Fruit fly (Drosophila melanogaster) whole organism, embryonic: ENCODE measurements around the gene CG3224.

Experiments
- Abd-B ChIP-seq: fragments of 200-800 bp; sonication (Bioruptor generic); optimal IDR thresholded peaks from 2 replicates; lab custom pipeline; 2018; ENCODE audit warnings: missing biosample characterization, mild to moderate bottlenecking, missing genetic modification characterization, moderate library complexity
- Atf6 ChIP-seq: fragments of 200-800 bp; sonication (Bioruptor generic); IDR thresholded peaks from 2 replicates; pipeline ENCODE4 v1.3.6; 2022; ENCODE audit warnings: missing biosample characterization, missing genetic modification characterization
- CG10147 ChIP-seq: fragments of 200-800 bp; sonication (Bioruptor generic); optimal IDR thresholded peaks from 2 replicates; lab custom pipeline; 2019; ENCODE audit warnings: missing biosample characterization, mild to moderate bottlenecking, missing genetic modification characterization, moderate library complexity
- CG10267 ChIP-seq: fragments of 200-800 bp; sonication (Bioruptor generic); optimal IDR thresholded peaks from 2 replicates; lab custom pipeline; 2018; ENCODE audit warnings: missing biosample characterization, mild to moderate bottlenecking, missing genetic modification characterization, moderate library complexity
- CG10321 ChIP-seq: fragments of 200-800 bp; sonication (Bioruptor generic); IDR thresholded peaks from 2 replicates; pipeline ENCODE4 v1.3.6; 2022; ENCODE audit warnings: missing biosample characterization, missing genetic modification characterization
- CG11723 ChIP-seq: fragments of 200-800 bp; sonication (Bioruptor generic); optimal IDR thresholded peaks from 2 replicates; lab custom pipeline; 2017; ENCODE audit warnings: missing biosample characterization, mild to moderate bottlenecking, missing genetic modification characterization
- CG12659 ChIP-seq: fragments of 200-800 bp; sonication (Bioruptor generic); optimal IDR thresholded peaks from 3 replicates; lab custom pipeline; 2017; ENCODE audit warnings: mild to moderate bottlenecking, missing biosample characterization, missing genetic modification reagents, missing genetic modification characterization
- CG13287 ChIP-seq: fragments of 200-800 bp; sonication (Bioruptor generic); IDR thresholded peaks from 2 replicates; pipeline ENCODE4 v1.3.6; 2022; ENCODE audit warnings: missing biosample characterization, missing genetic modification characterization; ENCODE audit not compliant: partially characterized antibody
- CG14014 ChIP-seq: fragments of 200-800 bp; sonication (Bioruptor generic); IDR thresholded peaks from 2 replicates; pipeline ENCODE4 v1.3.6; 2022; ENCODE audit warnings: missing biosample characterization, missing genetic modification characterization
- CG1647 ChIP-seq: fragments of 200-800 bp; sonication (Bioruptor generic); optimal IDR thresholded peaks from 3 replicates; lab custom pipeline; 2016; ENCODE audit warnings: missing biosample characterization, missing genetic modification characterization
- CG2712 ChIP-seq: fragments of 200-800 bp; optimal IDR thresholded peaks from 3 replicates; lab custom pipeline; 2019; ENCODE audit warnings: missing biosample characterization, mild to moderate bottlenecking, missing genetic modification characterization, moderate library complexity
- CG31388 ChIP-seq: fragments of 200-800 bp; sonication (Bioruptor generic); optimal IDR thresholded peaks from 2 replicates; lab custom pipeline; 2016; ENCODE audit warnings: missing biosample characterization, missing genetic modification characterization
- CG3847 ChIP-seq: fragments of 200-800 bp; sonication (Bioruptor generic); IDR thresholded peaks from 2 replicates; pipeline ENCODE4 v1.3.6; 2022; ENCODE audit warnings: missing biosample characterization, missing genetic modification characterization
- CG42726 ChIP-seq: fragments of 200-800 bp; sonication (Bioruptor generic); IDR thresholded peaks from 2 replicates; pipeline ENCODE4 v1.3.6; 2022; ENCODE audit warnings: missing biosample characterization, missing genetic modification characterization; ENCODE audit not compliant: partially characterized antibody
- CG7357 ChIP-seq: fragments of 200-800 bp; sonication (Bioruptor generic); IDR thresholded peaks from 3 replicates; pipeline ENCODE4 v1.3.6; 2022; ENCODE audit warnings: missing biosample characterization, missing genetic modification characterization
- CG7372 ChIP-seq: fragments of 200-800 bp; sonication (Bioruptor generic); IDR thresholded peaks from 2 replicates; pipeline ENCODE4 v1.3.6; 2022; ENCODE audit warnings: missing biosample characterization, missing genetic modification characterization
- CG7556 ChIP-seq: fragments of 200-800 bp; sonication (Bioruptor generic); optimal IDR thresholded peaks from 2 replicates; lab custom pipeline; 2017; ENCODE audit warnings: missing biosample characterization, mild to moderate bottlenecking, missing genetic modification characterization
- CG7745 ChIP-seq: fragments of 200-800 bp; sonication (Bioruptor generic); optimal IDR thresholded peaks from 2 replicates; lab custom pipeline; 2018; ENCODE audit warnings: missing biosample characterization, mild to moderate bottlenecking, missing genetic modification characterization, moderate library complexity
- CG7963 ChIP-seq: fragments of 200-800 bp; sonication (Bioruptor generic); IDR thresholded peaks from 3 replicates; pipeline ENCODE4 v1.3.6; 2022; ENCODE audit warnings: missing biosample characterization, missing genetic modification characterization; ENCODE audit not compliant: partially characterized antibody
- CG8924 ChIP-seq: fragments of 200-800 bp; optimal IDR thresholded peaks from 3 replicates; lab custom pipeline; 2019; ENCODE audit warnings: missing biosample characterization, mild to moderate bottlenecking, missing genetic modification characterization, moderate library complexity
- CG9437 ChIP-seq: fragments of 200-800 bp; sonication (Bioruptor generic); optimal IDR thresholded peaks from 2 replicates; lab custom pipeline; 2018; ENCODE audit warnings: missing biosample characterization, mild to moderate bottlenecking, missing genetic modification characterization
- CG9727 ChIP-seq: fragments of 200-800 bp; sonication (Bioruptor generic); optimal IDR thresholded peaks from 3 replicates; lab custom pipeline; 2017; ENCODE audit warnings: missing biosample characterization, mild to moderate bottlenecking, missing genetic modification characterization
- CG9797 ChIP-seq: fragments of 200-800 bp; sonication (Bioruptor generic); optimal IDR thresholded peaks from 3 replicates; lab custom pipeline; 2018; ENCODE audit warnings: missing biosample characterization, mild to moderate bottlenecking, missing genetic modification characterization
- CHES-1-like ChIP-seq: fragments of 200-800 bp; sonication (Bioruptor generic); optimal IDR thresholded peaks from 2 replicates; lab custom pipeline; 2016; ENCODE audit warnings: missing biosample characterization, missing genetic modification characterization
- CTCF ChIP-seq: fragments of 200-800 bp; sonication (Bioruptor generic); optimal IDR thresholded peaks from 2 replicates; lab custom pipeline; 2017; ENCODE audit warnings: missing biosample characterization, mild to moderate bottlenecking, missing genetic modification characterization, moderate library complexity
- D19A ChIP-seq: fragments of 200-800 bp; optimal IDR thresholded peaks from 3 replicates; lab custom pipeline; 2019; ENCODE audit warnings: missing biosample characterization, mild to moderate bottlenecking, missing genetic modification characterization, moderate library complexity
- Dad ChIP-seq: fragments of 200-800 bp; sonication (Bioruptor generic); optimal IDR thresholded peaks from 3 replicates; lab custom pipeline; 2016; ENCODE audit warnings: missing biosample characterization, missing genetic modification characterization
- Deaf1 ChIP-seq: fragments of 200-800 bp; optimal IDR thresholded peaks from 3 replicates; lab custom pipeline; 2019; ENCODE audit warnings: missing biosample characterization, mild to moderate bottlenecking, missing genetic modification characterization, moderate library complexity
- Dll ChIP-seq: fragments of 200-800 bp; sonication (Bioruptor generic); IDR thresholded peaks from 4 replicates; pipeline ENCODE4 v1.3.6; 2022; ENCODE audit warnings: missing biosample characterization, missing genetic modification characterization; ENCODE audit not compliant: partially characterized antibody
- Drgx ChIP-seq: fragments of 200-800 bp; sonication (Bioruptor generic); IDR thresholded peaks from 2 replicates; pipeline ENCODE4 v1.3.6; 2022; ENCODE audit warnings: missing biosample characterization, missing genetic modification characterization
- Hand ChIP-seq: fragments of 200-800 bp; sonication (Bioruptor generic); optimal IDR thresholded peaks from 2 replicates; lab custom pipeline; 2017; ENCODE audit warnings: mild to moderate bottlenecking, missing biosample characterization, missing genetic modification reagents, missing genetic modification characterization
- Side ChIP-seq: fragments of 200-800 bp; sonication (Bioruptor generic); optimal IDR thresholded peaks from 2 replicates; lab custom pipeline; 2016; ENCODE audit warnings: missing biosample characterization, missing genetic modification characterization
- Taf1 ChIP-seq: fragments of 200-800 bp; sonication (Bioruptor generic); IDR thresholded peaks from 2 replicates; pipeline ENCODE4 v1.3.6; 2022; ENCODE audit warnings: missing biosample characterization, missing genetic modification characterization
- Xbp1 ChIP-seq: fragments of 200-800 bp; sonication (Bioruptor generic); optimal IDR thresholded peaks from 3 replicates; lab custom pipeline; 2016; ENCODE audit warnings: missing biosample characterization, mild to moderate bottlenecking, missing genetic modification characterization
- bowl ChIP-seq: fragments of 200-800 bp; sonication (Bioruptor generic); IDR thresholded peaks from 2 replicates; pipeline ENCODE4 v1.3.6; 2022; ENCODE audit warnings: missing biosample characterization, missing genetic modification characterization
- btn ChIP-seq: fragments of 200-800 bp; sonication (Bioruptor generic); optimal IDR thresholded peaks from 2 replicates; lab custom pipeline; 2016; ENCODE audit warnings: missing biosample characterization, missing genetic modification characterization
- cato ChIP-seq: fragments of 200-800 bp; sonication (Bioruptor generic); optimal IDR thresholded peaks from 2 replicates; lab custom pipeline; 2016; ENCODE audit warnings: missing biosample characterization, missing genetic modification characterization, borderline replicate concordance
- eve ChIP-seq, 2 experiments: fragments of >200 bp; optimal IDR thresholded peaks; 2 replicates each; lab custom pipeline; 2017; ENCODE audit warnings: missing biosample characterization in 2 of 2, missing genetic modification characterization in 2 of 2
- fd96Cb ChIP-seq: fragments of 200-800 bp; sonication (Bioruptor generic); optimal IDR thresholded peaks from 2 replicates; lab custom pipeline; 2018; ENCODE audit warnings: missing biosample characterization, mild to moderate bottlenecking, missing genetic modification characterization, moderate library complexity
- ftz-f1 ChIP-seq: fragments of 200-800 bp; sonication (Bioruptor generic); optimal IDR thresholded peaks from 2 replicates; lab custom pipeline; 2016; ENCODE audit warnings: missing biosample characterization, missing genetic modification characterization
- gt ChIP-seq: fragments of 200-800 bp; sonication (Bioruptor generic); IDR thresholded peaks from 2 replicates; pipeline ENCODE4 v1.3.6; 2022; ENCODE audit warnings: missing biosample characterization, missing genetic modification characterization
- hb ChIP-seq: fragments of 200-800 bp; sonication (Bioruptor generic); IDR thresholded peaks from 3 replicates; pipeline ENCODE4 v1.3.6; 2022; ENCODE audit warnings: missing biosample characterization, missing genetic modification characterization; ENCODE audit not compliant: partially characterized antibody
- insv ChIP-seq, 2 experiments: fragments of 200-800 bp; sonication (Bioruptor generic); optimal IDR thresholded peaks; 3 replicates each; lab custom pipeline; 2016 to 2018; ENCODE audit warnings: missing biosample characterization in 2 of 2, missing genetic modification characterization in 2 of 2
- lab ChIP-seq: fragments of 200-800 bp; sonication (Bioruptor generic); optimal IDR thresholded peaks from 3 replicates; lab custom pipeline; 2017; ENCODE audit warnings: missing biosample characterization, missing genetic modification characterization, mild to moderate bottlenecking, moderate library complexity, missing genetic modification reagents
- pita ChIP-seq: fragments of 200-800 bp; sonication (Bioruptor generic); optimal IDR thresholded peaks from 2 replicates; lab custom pipeline; 2017; ENCODE audit warnings: missing biosample characterization, mild to moderate bottlenecking, missing genetic modification characterization
- pum ChIP-seq: fragments of 200-800 bp; sonication (Bioruptor generic); optimal IDR thresholded peaks from 2 replicates; lab custom pipeline; 2016; ENCODE audit warnings: missing biosample characterization, missing genetic modification characterization
- salm ChIP-seq: fragments of 200-800 bp; sonication (Bioruptor generic); optimal IDR thresholded peaks from 2 replicates; lab custom pipeline; 2018; ENCODE audit warnings: missing biosample characterization, mild to moderate bottlenecking, missing genetic modification characterization
- sqz ChIP-seq: fragments of 200-800 bp; sonication (Bioruptor generic); optimal IDR thresholded peaks from 3 replicates; lab custom pipeline; 2018; ENCODE audit warnings: missing biosample characterization, mild to moderate bottlenecking, missing genetic modification characterization
- ssp ChIP-seq: fragments of 200-800 bp; sonication (Bioruptor generic); IDR thresholded peaks from 2 replicates; pipeline ENCODE4 v1.3.6; 2022; ENCODE audit warnings: missing biosample characterization, missing genetic modification characterization
- tgo ChIP-seq: fragments of 200-800 bp; sonication (Bioruptor generic); IDR thresholded peaks from 3 replicates; pipeline ENCODE4 v1.3.6; 2022; ENCODE audit warnings: missing biosample characterization, missing genetic modification characterization
- wdn ChIP-seq: fragments of 200-800 bp; sonication (Bioruptor generic); IDR thresholded peaks from 2 replicates; pipeline ENCODE4 v1.3.6; 2022; ENCODE audit warnings: missing biosample characterization, missing genetic modification characterization

Gene CG3224

DNA sequence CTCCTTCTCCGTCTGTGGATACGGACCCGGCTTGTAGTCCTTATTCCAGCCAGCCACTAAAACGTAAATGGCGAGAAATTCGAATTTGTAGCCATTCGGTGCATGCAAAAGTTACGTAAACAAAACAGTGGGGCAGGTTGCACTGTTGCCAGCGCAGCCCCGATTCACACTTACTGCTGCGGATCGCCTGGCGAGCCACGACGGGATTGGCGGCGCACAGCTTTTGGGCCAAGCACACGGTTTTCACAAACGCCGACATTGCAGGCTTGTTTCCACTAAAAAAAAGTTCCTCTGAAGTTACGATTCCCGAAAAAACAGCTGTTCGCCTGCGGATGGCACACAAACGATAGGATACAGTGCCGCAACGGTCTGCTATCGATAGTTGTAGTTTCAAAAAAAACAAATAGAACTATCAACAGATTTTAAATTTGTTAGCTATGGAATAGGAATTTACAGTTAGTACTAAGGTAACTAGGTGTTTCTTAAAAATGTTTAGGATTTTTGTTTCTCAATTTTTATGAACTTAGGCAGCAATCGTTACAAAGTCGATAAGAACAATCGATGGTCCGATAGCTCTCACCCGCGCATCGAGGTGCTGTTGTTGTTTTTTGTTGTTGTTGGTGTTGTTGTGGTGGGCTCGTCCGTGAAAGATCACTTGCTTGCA is 16.7 kb upstream of the CG3224 start, which contains the start of gene Fum1 (continued):
- TF ChIP-seq cato (GFP tag; lab: Kevin White, UChicago) (no peak), Hand (no peak), CG10147 (GFP tag; lab: Kevin White, UChicago) (peak; percentile 16), CG7372 (GFP tag; lab: Robert Waterston, UW) (no peak), insv (GFP tag; optimal IDR thresholded peaks at IDR 0.05; lab: Kevin White, UChicago) (no peak), CG2712 (peak; percentile 43), Taf1 (no peak), wdn (GFP tag; lab: Robert Waterston, UW) (no peak), Abd-B (GFP tag; lab: Kevin White, UChicago) (no peak), Xbp1 (peak; percentile 11), CG13287 (GFP tag; lab: Robert Waterston, UW) (peak; percentile 94), btn (no peak), CG42726 (no peak), CG9727 (GFP tag; lab: Kevin White, UChicago) (no peak), eve (GFP tag; optimal IDR thresholded peaks at IDR 0.05; lab: Kevin White, UChicago) (no peak), Atf6 (no peak), CG7556 (GFP tag; lab: Kevin White, UChicago) (no peak), Side (GFP tag; lab: Kevin White, UChicago) (no peak), CTCF (no peak), CG12659 (GFP tag; lab: Kevin White, UChicago) (peak; percentile 44), CG8924 (peak; percentile 34), CG1647 (GFP tag; lab: Kevin White, UChicago) (no peak), CG7963 (GFP tag; lab: Robert Waterston, UW) (peak; percentile 59; the same call in 2 of the 3 replicates), CG10321 (GFP tag; lab: Robert Waterston, UW) (no peak), Dad (GFP tag; lab: Kevin White, UChicago) (no peak), sqz (GFP tag; lab: Kevin White, UChicago) (no peak), bowl (GFP tag; lab: Robert Waterston, UW) (no peak), CG14014 (GFP tag; lab: Robert Waterston, UW) (no peak), hb (GFP tag; lab: Robert Waterston, UW) (peak; percentile 78; the same call in 2 of the 3 replicates), Dll (GFP tag; lab: Robert Waterston, UW) (peak; percentile 96), fd96Cb (tag; lab: Kevin White, UChicago) (no peak), CG7745 (tag; lab: Kevin White, UChicago) (no peak), lab (GFP tag; lab: Kevin White, UChicago) (no peak), pum (GFP tag; lab: Kevin White, UChicago) (no peak), gt (GFP tag; lab: Robert Waterston, UW) (no peak), CG11723 (GFP tag; lab: Kevin White, UChicago) (no peak), salm (no peak), CG3847 (GFP tag; lab: Robert Waterston, UW) (no peak), CG31388 (no peak), D19A (tag; lab: Kevin White, UChicago) (no peak), Drgx (GFP tag; lab: Robert Waterston, UW) (no peak), CG7357 (no peak), ssp (GFP tag; lab: Robert Waterston, UW) (no peak), tgo (GFP tag; lab: Robert Waterston, UW) (no peak), CG10267 (peak; percentile 44), Deaf1 (tag; lab: Kevin White, UChicago) (peak; percentile 8), pita (GFP tag; lab: Kevin White, UChicago) (no peak), CHES-1-like (GFP tag; lab: Kevin White, UChicago) (peak; percentile 36), CG9437 (GFP tag; lab: Kevin White, UChicago) (peak; percentile 60), CG9797 (no peak), ftz-f1 (GFP tag; lab: Kevin White, UChicago) (no peak)
